Worm (Caenorhabditis elegans): ENCODE measurements around the gene R09H3.2.
A peak's percentile ranks its signal among the peaks of the same experiment; 100 is the strongest.

The R09H3.2 gene

ce11 chrX:1627013-1627412 lies 37.8 kb downstream of the R09H3.2 start (continued):
- TF ChIP-seq Y55F3AM.14 (GFP tag; optimal IDR thresholded peaks at IDR 0.05) (peak; percentile 90), nhr-12 (tag; optimal IDR thresholded peaks at IDR 0.05) (peak; percentile 44), nhr-129 (tag; optimal IDR thresholded peaks at IDR 0.05) (peak; percentile 99), fos-1 (tag; optimal IDR thresholded peaks at IDR 0.05) (peak; percentile 99), nhr-23 (tag; optimal IDR thresholded peaks at IDR 0.05) (no peak), zag-1 (tag; optimal IDR thresholded peaks at IDR 0.05) (peak; percentile 97), aly-2 (tag; optimal IDR thresholded peaks at IDR 0.05) (no peak), peb-1 (tag; optimal IDR thresholded peaks at IDR 0.05) (no peak), nhr-11 (tag; optimal IDR thresholded peaks at IDR 0.05) (peak; percentile 72), ZK546.5 (tag; optimal IDR thresholded peaks at IDR 0.05) (peak; percentile 78), egl-27 (tag; optimal IDR thresholded peaks at IDR 0.05) (peak; percentile 93), ceh-16 (tag; optimal IDR thresholded peaks at IDR 0.05) (peak; percentile 75), sem-4 (tag; optimal IDR thresholded peaks at IDR 0.05) (peak; percentile 96), gmeb-1 (tag; optimal IDR thresholded peaks at IDR 0.05) (peak; percentile 92), unc-39 (tag; optimal IDR thresholded peaks at IDR 0.05) (no peak), ama-1 (optimal IDR thresholded peaks at IDR 0.05) (no peak)

- TF ChIP-seq dmd-4 (tag; optimal IDR thresholded peaks at IDR 0.05) (no peak), C34F6.9 (tag; optimal IDR thresholded peaks at IDR 0.05) (no peak), fos-1 (tag; optimal IDR thresholded peaks at IDR 0.05) (no peak), mdl-1 (tag; optimal IDR thresholded peaks at IDR 0.05) (no peak), Y55F3AM.14 (GFP tag; optimal IDR thresholded peaks at IDR 0.05) (no peak), blmp-1 (tag; optimal IDR thresholded peaks at IDR 0.05; ENCODE audit: insufficient read depth) (no peak), unc-55 (GFP tag; optimal IDR thresholded peaks at IDR 0.05) (no peak), nhr-21 (tag; optimal IDR thresholded peaks at IDR 0.05) (no peak), unc-39 (tag; optimal IDR thresholded peaks at IDR 0.05) (no peak), lsy-2 (tag; optimal IDR thresholded peaks at IDR 0.05) (no peak), nhr-129 (tag; optimal IDR thresholded peaks at IDR 0.05) (no peak)
These were observed 41.8 kb downstream of the R09H3.2 start for ce11 chrX:1623048-1623447.

- TF ChIP-seq egl-27 (tag; optimal IDR thresholded peaks at IDR 0.05) (no peak), lin-39 (tag; optimal IDR thresholded peaks at IDR 0.05) (no peak), dmd-4 (tag; optimal IDR thresholded peaks at IDR 0.05) (no peak), blmp-1 (tag; optimal IDR thresholded peaks at IDR 0.05; ENCODE audit: insufficient read depth) (no peak), unc-55 (GFP tag; optimal IDR thresholded peaks at IDR 0.05) (no peak), Y55F3AM.14 (GFP tag; optimal IDR thresholded peaks at IDR 0.05) (no peak)
These were observed 44.0 kb downstream of the R09H3.2 start, which contains the start of gene H11E01.2 for ce11 chrX:1620678-1621449. TSS of gene H11E01.2 (plus strand) at chrX:1621057.

Measured in whole organism, L2 larva.